Fruit fly (Drosophila melanogaster) whole organism, prepupa: ENCODE data around the gene CG7483.
A peak's percentile ranks its signal among the peaks of the same experiment; 100 is the strongest.

Experiments used
- Blimp-1 ChIP-seq: fragments of 200-800 bp; sonication (Bioruptor generic); optimal IDR thresholded peaks from 3 replicates; lab custom pipeline; 2017; ENCODE audit warnings: missing biosample characterization, missing genetic modification characterization, mild to moderate bottlenecking, moderate library complexity, missing genetic modification reagents
- CG10631 ChIP-seq: fragments of 200-800 bp; sonication (Bioruptor generic); optimal IDR thresholded peaks from 2 replicates; lab custom pipeline; 2016; ENCODE audit warnings: missing biosample characterization, missing genetic modification characterization
- CG10669 ChIP-seq: fragments of 200-800 bp; sonication (Bioruptor generic); optimal IDR thresholded peaks from 3 replicates; lab custom pipeline; 2018; ENCODE audit warnings: missing biosample characterization, mild to moderate bottlenecking, missing genetic modification characterization, moderate library complexity
- CG11294 ChIP-seq: fragments of 200-800 bp; sonication (Bioruptor generic); IDR thresholded peaks from 2 replicates; pipeline ENCODE4 v1.3.6; 2022; ENCODE audit warnings: missing biosample characterization, missing genetic modification characterization
- CG11762 ChIP-seq: fragments of 200-800 bp; sonication (Bioruptor generic); optimal IDR thresholded peaks from 3 replicates; lab custom pipeline; 2016; ENCODE audit warnings: missing biosample characterization, missing genetic modification characterization; ENCODE audit not compliant: insufficient read depth
- CG1621 ChIP-seq: fragments of 200-800 bp; sonication (Bioruptor generic); optimal IDR thresholded peaks from 3 replicates; lab custom pipeline; 2018; ENCODE audit warnings: missing biosample characterization, mild to moderate bottlenecking, missing genetic modification characterization
- CG16779 ChIP-seq: fragments of 200-800 bp; sonication (Bioruptor generic); optimal IDR thresholded peaks from 3 replicates; lab custom pipeline; 2017; ENCODE audit warnings: missing biosample characterization, mild to moderate bottlenecking, missing genetic modification characterization
- CG3032 ChIP-seq: fragments of 200-800 bp; optimal IDR thresholded peaks from 2 replicates; lab custom pipeline; 2019; ENCODE audit warnings: missing biosample characterization, mild to moderate bottlenecking, missing genetic modification characterization, moderate library complexity
- CG31627 ChIP-seq: fragments of 200-800 bp; sonication (Bioruptor generic); optimal IDR thresholded peaks from 3 replicates; lab custom pipeline; 2016; ENCODE audit warnings: missing biosample characterization, missing genetic modification characterization
- CG34406 ChIP-seq: fragments of 200-800 bp; sonication (Bioruptor generic); optimal IDR thresholded peaks from 3 replicates; lab custom pipeline; 2016; ENCODE audit warnings: missing biosample characterization, missing genetic modification characterization
- CG3919 ChIP-seq: fragments of 200-800 bp; sonication (Bioruptor generic); optimal IDR thresholded peaks from 3 replicates; lab custom pipeline; 2016; ENCODE audit warnings: missing biosample characterization, missing genetic modification characterization
- CG4318 ChIP-seq: fragments of 200-800 bp; sonication (Bioruptor generic); optimal IDR thresholded peaks from 3 replicates; lab custom pipeline; 2017; ENCODE audit warnings: missing biosample characterization, mild to moderate bottlenecking, missing genetic modification characterization
- CG6163 ChIP-seq: fragments of 200-800 bp; sonication (Bioruptor generic); IDR thresholded peaks from 3 replicates; pipeline ENCODE4 v1.3.6; 2022; ENCODE audit warnings: missing biosample characterization, missing genetic modification characterization
- CG6276 ChIP-seq: fragments of 200-800 bp; sonication (Bioruptor generic); optimal IDR thresholded peaks from 2 replicates; lab custom pipeline; 2017; ENCODE audit warnings: missing biosample characterization, mild to moderate bottlenecking, missing genetic modification characterization
- CG6792 ChIP-seq: fragments of 200-800 bp; sonication (Bioruptor generic); optimal IDR thresholded peaks from 3 replicates; lab custom pipeline; 2016; ENCODE audit warnings: missing biosample characterization, missing genetic modification characterization
- CG6808 ChIP-seq: fragments of 200-800 bp; sonication (Bioruptor generic); optimal IDR thresholded peaks from 3 replicates; lab custom pipeline; 2017; ENCODE audit warnings: missing biosample characterization, missing genetic modification characterization, mild to moderate bottlenecking, moderate library complexity, missing genetic modification reagents
- CG6854 ChIP-seq: fragments of 200-800 bp; sonication (Bioruptor generic); optimal IDR thresholded peaks from 2 replicates; lab custom pipeline; 2017; ENCODE audit warnings: missing biosample characterization, mild to moderate bottlenecking, missing genetic modification characterization
- CG7368 ChIP-seq: fragments of 200-800 bp; sonication (Bioruptor generic); optimal IDR thresholded peaks from 3 replicates; lab custom pipeline; 2016; ENCODE audit warnings: missing biosample characterization, missing genetic modification characterization
- CG8119 ChIP-seq: fragments of 200-800 bp; sonication (Bioruptor generic); IDR thresholded peaks from 3 replicates; pipeline ENCODE4 v1.3.6; 2022; ENCODE audit warnings: missing biosample characterization, missing genetic modification characterization
- CG8319 ChIP-seq: fragments of 200-800 bp; sonication (Bioruptor generic); optimal IDR thresholded peaks from 3 replicates; lab custom pipeline; 2016; ENCODE audit warnings: missing biosample characterization, missing genetic modification characterization
- CG8632 ChIP-seq: fragments of 200-800 bp; sonication (Bioruptor generic); optimal IDR thresholded peaks from 3 replicates; lab custom pipeline; 2016; ENCODE audit warnings: missing biosample characterization, missing genetic modification characterization
- CG9139 ChIP-seq: fragments of 200-800 bp; sonication (Bioruptor generic); optimal IDR thresholded peaks from 3 replicates; lab custom pipeline; 2017; ENCODE audit warnings: missing biosample characterization, mild to moderate bottlenecking, missing genetic modification characterization
- Eip75B ChIP-seq: fragments of 200-800 bp; sonication (Bioruptor generic); optimal IDR thresholded peaks from 3 replicates; lab custom pipeline; 2016; ENCODE audit warnings: missing biosample characterization, missing genetic modification characterization
- Eip78C ChIP-seq: fragments of 200-800 bp; sonication (Bioruptor generic); peaks from one replicate; lab custom pipeline; 2016; ENCODE audit warnings: missing biosample characterization, missing genetic modification characterization
- Eip93F ChIP-seq: fragments of 200-800 bp; sonication (Bioruptor generic); optimal IDR thresholded peaks from 2 replicates; lab custom pipeline; 2016; ENCODE audit warnings: missing biosample characterization, mild to moderate bottlenecking, missing genetic modification characterization
- Ets21C ChIP-seq: fragments of 200-800 bp; sonication (Bioruptor generic); optimal IDR thresholded peaks from 3 replicates; lab custom pipeline; 2016; ENCODE audit warnings: missing biosample characterization, missing genetic modification characterization
- Gug ChIP-seq: fragments of 200-800 bp; sonication (Bioruptor generic); IDR thresholded peaks from 2 replicates; pipeline ENCODE4 v1.3.6; 2022; ENCODE audit warnings: missing biosample characterization, missing genetic modification characterization
- Hr38 ChIP-seq: sonication (Bioruptor generic); optimal IDR thresholded peaks from 2 replicates; lab custom pipeline; 2016; ENCODE audit warnings: missing biosample characterization, missing genetic modification characterization
- Hr39 ChIP-seq: fragments of 200-800 bp; sonication (Bioruptor generic); optimal IDR thresholded peaks from 2 replicates; lab custom pipeline; 2016; ENCODE audit warnings: missing biosample characterization, missing genetic modification characterization
- Hr4 ChIP-seq: fragments of 200-800 bp; sonication (Bioruptor generic); optimal IDR thresholded peaks from 3 replicates; lab custom pipeline; 2016; ENCODE audit warnings: missing biosample characterization, missing genetic modification characterization
- Lpt ChIP-seq: fragments of 200-800 bp; sonication (Bioruptor generic); optimal IDR thresholded peaks from 3 replicates; lab custom pipeline; 2016; ENCODE audit warnings: missing biosample characterization, missing genetic modification characterization
- Met ChIP-seq: fragments of 200-800 bp; sonication (Bioruptor generic); optimal IDR thresholded peaks from 3 replicates; lab custom pipeline; 2016; ENCODE audit warnings: missing biosample characterization, missing genetic modification characterization
- OdsH ChIP-seq: fragments of 200-800 bp; sonication (Bioruptor generic); optimal IDR thresholded peaks from 3 replicates; lab custom pipeline; 2016; ENCODE audit warnings: missing biosample characterization, missing genetic modification characterization
- Smox ChIP-seq: fragments of 200-800 bp; sonication (Bioruptor generic); optimal IDR thresholded peaks from 3 replicates; lab custom pipeline; 2016; ENCODE audit warnings: missing biosample characterization, missing genetic modification characterization
- Sox102F ChIP-seq: fragments of 200-800 bp; sonication (Bioruptor generic); optimal IDR thresholded peaks from 2 replicates; lab custom pipeline; 2016; ENCODE audit warnings: missing biosample characterization, mild to moderate bottlenecking, missing genetic modification characterization
- Sox14 ChIP-seq: fragments of 200-800 bp; sonication (Bioruptor generic); optimal IDR thresholded peaks from 3 replicates; lab custom pipeline; 2016; ENCODE audit warnings: missing biosample characterization, missing genetic modification characterization
- Sox15 ChIP-seq: fragments of 200-800 bp; sonication (Bioruptor generic); optimal IDR thresholded peaks from 3 replicates; lab custom pipeline; 2016; ENCODE audit warnings: missing biosample characterization, missing genetic modification characterization
- cyc ChIP-seq: fragments of 200-800 bp; sonication (Bioruptor generic); optimal IDR thresholded peaks from 3 replicates; lab custom pipeline; 2016; ENCODE audit warnings: missing biosample characterization, missing genetic modification characterization
- dac ChIP-seq: fragments of 200-800 bp; sonication (Bioruptor generic); optimal IDR thresholded peaks from 2 replicates; lab custom pipeline; 2017; ENCODE audit warnings: missing biosample characterization, mild to moderate bottlenecking, missing genetic modification characterization
- dsx ChIP-seq: fragments of 200-800 bp; optimal IDR thresholded peaks from 3 replicates; lab custom pipeline; 2019; ENCODE audit warnings: missing biosample characterization, mild to moderate bottlenecking, missing genetic modification characterization, moderate library complexity; ENCODE audit not compliant: poor library complexity, severe bottlenecking
- eg ChIP-seq: fragments of 200-800 bp; sonication (Bioruptor generic); IDR thresholded peaks from 3 replicates; pipeline ENCODE4 v1.3.6; 2022; ENCODE audit warnings: missing biosample characterization, missing genetic modification characterization
- esn ChIP-seq: fragments of 200-800 bp; sonication (Bioruptor generic); optimal IDR thresholded peaks from 2 replicates; lab custom pipeline; 2016; ENCODE audit warnings: missing biosample characterization, mild to moderate bottlenecking, missing genetic modification characterization, moderate library complexity
- fd85E ChIP-seq: fragments of 200-800 bp; sonication (Bioruptor generic); optimal IDR thresholded peaks from 3 replicates; lab custom pipeline; 2016; ENCODE audit warnings: missing biosample characterization, missing genetic modification characterization
- fkh ChIP-seq: fragments of 200-800 bp; sonication (Bioruptor generic); optimal IDR thresholded peaks from 3 replicates; lab custom pipeline; 2017; ENCODE audit warnings: missing biosample characterization, mild to moderate bottlenecking, missing genetic modification characterization, moderate library complexity
- lz ChIP-seq: fragments of 200-800 bp; sonication (Bioruptor generic); optimal IDR thresholded peaks from 3 replicates; lab custom pipeline; 2016; ENCODE audit warnings: missing biosample characterization, missing genetic modification characterization
- net ChIP-seq: fragments of 200-800 bp; sonication (Bioruptor generic); optimal IDR thresholded peaks from 3 replicates; lab custom pipeline; 2016; ENCODE audit warnings: missing biosample characterization, missing genetic modification characterization
- pdm3 ChIP-seq: fragments of 200-800 bp; sonication (Bioruptor generic); optimal IDR thresholded peaks from 3 replicates; lab custom pipeline; 2016; ENCODE audit warnings: missing biosample characterization, missing genetic modification characterization
- salr ChIP-seq, 2 experiments: fragments of 200-800 bp; sonication (Bioruptor generic); optimal IDR thresholded peaks; 3 replicates each; lab custom pipeline; 2016 to 2018; ENCODE audit warnings: missing biosample characterization in 2 of 2, missing genetic modification characterization in 2 of 2, mild to moderate bottlenecking in 1 of 2
- spab ChIP-seq: fragments of 200-800 bp; sonication (Bioruptor generic); optimal IDR thresholded peaks from 2 replicates; lab custom pipeline; 2017; ENCODE audit warnings: missing biosample characterization, mild to moderate bottlenecking, missing genetic modification characterization, missing genetic modification reagents
- ss ChIP-seq, 2 experiments: fragments of 200-800 bp; sonication (Bioruptor generic); optimal IDR thresholded peaks; 2 replicates in 1 of 2; 3 replicates in 1 of 2; lab custom pipeline; 2017 to 2018; ENCODE audit warnings: mild to moderate bottlenecking in 2 of 2, missing biosample characterization in 2 of 2, missing genetic modification characterization in 2 of 2, moderate library complexity in 1 of 2
- svp ChIP-seq: fragments of 200-800 bp; sonication (Bioruptor generic); peaks from one replicate; lab custom pipeline; 2016; ENCODE audit warnings: missing biosample characterization, missing genetic modification characterization
- vri ChIP-seq: fragments of 200-800 bp; sonication (Bioruptor generic); optimal IDR thresholded peaks from 3 replicates; lab custom pipeline; 2016; ENCODE audit warnings: missing biosample characterization, mild to moderate bottlenecking, missing genetic modification characterization

Gene CG7483

dm6 chr3R:8354969-8355368 lies 42.0 kb downstream of the CG7483 start:
- TF ChIP-seq CG6808 (peak; percentile 68), Gug (GFP tag; lab: Robert Waterston, UW) (peak; percentile 92), lz (peak; percentile 76), CG3919 (GFP tag; lab: Kevin White, UChicago) (peak; percentile 86), eg (GFP tag; lab: Robert Waterston, UW) (peak; percentile 95), salr (GFP tag; optimal IDR thresholded peaks at IDR 0.05; lab: Kevin White, UChicago) (peak; percentile 56 to 60), pdm3 (GFP tag; lab: Kevin White, UChicago) (peak; percentile 95), CG16779 (peak; percentile 82), CG8632 (GFP tag; lab: Kevin White, UChicago) (peak; percentile 84), Sox102F (GFP tag; lab: Kevin White, UChicago) (peak; percentile 66), CG7368 (peak; percentile 89), ss (GFP tag; optimal IDR thresholded peaks at IDR 0.05; lab: Kevin White, UChicago) (peak; percentile 16 to 68), CG6276 (GFP tag; lab: Kevin White, UChicago) (peak; percentile 93), OdsH (peak; percentile 95), Ets21C (GFP tag; lab: Kevin White, UChicago) (peak; percentile 40), Eip78C (GFP tag; lab: Kevin White, UChicago) (peak; percentile 99), Met (GFP tag; lab: Kevin White, UChicago) (peak; percentile 37), Hr39 (GFP tag; lab: Kevin White, UChicago) (peak; percentile 65), CG8119 (GFP tag; lab: Robert Waterston, UW) (peak; percentile 97), spab (peak; percentile 42), CG10631 (GFP tag; lab: Kevin White, UChicago) (peak; percentile 79), Eip93F (GFP tag; lab: Kevin White, UChicago) (no peak), esn (peak; percentile 22), CG8319 (peak; percentile 90), CG11294 (GFP tag; lab: Robert Waterston, UW) (peak; percentile 90), Hr4 (peak; percentile 97), Smox (peak; percentile 7), dsx (GFP tag; lab: Kevin White, UChicago) (peak; percentile 70), CG6792 (GFP tag; lab: Kevin White, UChicago) (peak; percentile 81), Eip75B (GFP tag; lab: Kevin White, UChicago) (peak; percentile 86), CG1621 (tag; lab: Kevin White, UChicago) (peak; percentile 41), net (GFP tag; lab: Kevin White, UChicago) (peak; percentile 95), vri (GFP tag; lab: Kevin White, UChicago) (no peak), CG11762 (GFP tag; lab: Kevin White, UChicago) (peak; percentile 93), Lpt (GFP tag; lab: Kevin White, UChicago) (peak; percentile 89), svp (GFP tag; lab: Kevin White, UChicago) (no peak), CG6163 (GFP tag; lab: Robert Waterston, UW) (peak; percentile 91), CG3032 (tag; lab: Kevin White, UChicago) (peak; percentile 78), CG6854 (GFP tag; lab: Kevin White, UChicago) (no peak), Blimp-1 (GFP tag; lab: Kevin White, UChicago) (no peak), Sox14 (GFP tag; lab: Kevin White, UChicago) (peak; percentile 71), fd85E (GFP tag; lab: Kevin White, UChicago) (peak; percentile 74), Sox15 (GFP tag; lab: Kevin White, UChicago) (peak; percentile 92), CG10669 (peak; percentile 78), fkh (GFP tag; lab: Kevin White, UChicago) (no peak), CG9139 (GFP tag; lab: Kevin White, UChicago) (no peak), CG34406 (GFP tag; lab: Kevin White, UChicago) (peak; percentile 87), Hr38 (GFP tag; lab: Kevin White, UChicago) (peak; percentile 27), CG4318 (GFP tag; lab: Kevin White, UChicago) (peak; percentile 95), cyc (GFP tag; lab: Kevin White, UChicago) (peak; percentile 69), dac (GFP tag; lab: Kevin White, UChicago) (peak; percentile 90), CG31627 (GFP tag; lab: Kevin White, UChicago) (peak; percentile 69)
